Fruit fly (Drosophila melanogaster) whole organism, wandering third instar larva: ENCODE data around the gene CG11369.

Experiments
- Abd-B ChIP-seq: fragments of >200 bp; optimal IDR thresholded peaks from 2 replicates; lab custom pipeline; 2017; ENCODE audit warnings: missing biosample characterization, missing genetic modification characterization
- CG32264 ChIP-seq: fragments of 200-800 bp; sonication (Bioruptor generic); optimal IDR thresholded peaks from 2 replicates; lab custom pipeline; 2016; ENCODE audit warnings: missing biosample characterization, missing genetic modification characterization
- CG9705 ChIP-seq: fragments of 200-800 bp; sonication (Bioruptor generic); optimal IDR thresholded peaks from 2 replicates; lab custom pipeline; 2018; ENCODE audit warnings: missing biosample characterization, mild to moderate bottlenecking, missing genetic modification characterization
- CrebA ChIP-seq: fragments of 200-800 bp; sonication (Bioruptor generic); optimal IDR thresholded peaks from 2 replicates; lab custom pipeline; 2016; ENCODE audit warnings: missing biosample characterization, mild to moderate bottlenecking, missing genetic modification characterization, borderline replicate concordance
- Dfd ChIP-seq: fragments of >200 bp; optimal IDR thresholded peaks from 2 replicates; lab custom pipeline; 2017; ENCODE audit warnings: missing biosample characterization, missing genetic modification characterization
- Dif ChIP-seq: fragments of 200-275, 200-300 bp; sonication (Bioruptor generic); optimal IDR thresholded peaks from 2 replicates; lab custom pipeline; 2018; ENCODE audit warnings: missing biosample characterization, missing genetic modification characterization; ENCODE audit not compliant: partially characterized antibody
- GATAd ChIP-seq: sonication (Bioruptor generic); optimal IDR thresholded peaks from 2 replicates; lab custom pipeline; 2016; ENCODE audit warnings: missing biosample characterization, missing genetic modification characterization
- HLH106 ChIP-seq: fragments of 200-800 bp; optimal IDR thresholded peaks from 3 replicates; lab custom pipeline; 2019; ENCODE audit warnings: missing biosample characterization, mild to moderate bottlenecking, missing genetic modification characterization, moderate library complexity
- Hnf4 ChIP-seq: fragments of 200-800 bp; sonication (Bioruptor generic); optimal IDR thresholded peaks from 2 replicates; lab custom pipeline; 2016; ENCODE audit warnings: missing biosample characterization, mild to moderate bottlenecking, missing genetic modification characterization
- Hr78 ChIP-seq: fragments of >200 bp; optimal IDR thresholded peaks from 2 replicates; lab custom pipeline; 2017; ENCODE audit warnings: missing biosample characterization, missing genetic modification characterization
- Jra ChIP-seq: sonication (Bioruptor generic); optimal IDR thresholded peaks from 2 replicates; lab custom pipeline; 2016; ENCODE audit warnings: missing biosample characterization, missing genetic modification characterization
- Mio ChIP-seq: sonication (Bioruptor generic); optimal IDR thresholded peaks from 2 replicates; lab custom pipeline; 2016; ENCODE audit warnings: missing biosample characterization, missing genetic modification characterization
- Myc ChIP-seq: fragments of >200 bp; optimal IDR thresholded peaks from 2 replicates; lab custom pipeline; 2017
- N ChIP-seq: fragments of >200 bp; optimal IDR thresholded peaks from 2 replicates; lab custom pipeline; 2018; ENCODE audit warnings: missing biosample characterization, missing external identifiers, missing genetic modification characterization
- OdsH ChIP-seq: fragments of 200-800 bp; sonication (Bioruptor generic); optimal IDR thresholded peaks from 2 replicates; lab custom pipeline; 2016; ENCODE audit warnings: missing biosample characterization, mild to moderate bottlenecking, missing genetic modification characterization
- Sp1 ChIP-seq: fragments of 200-800 bp; sonication (Bioruptor generic); optimal IDR thresholded peaks from 3 replicates; lab custom pipeline; 2019; ENCODE audit warnings: missing biosample characterization, mild to moderate bottlenecking, missing genetic modification characterization, moderate library complexity
- Vsx2 ChIP-seq: fragments of 200-300, 225-300 bp; sonication (Bioruptor generic); optimal IDR thresholded peaks from 2 replicates; lab custom pipeline; 2018; ENCODE audit warnings: missing biosample characterization, missing genetic modification characterization; ENCODE audit not compliant: partially characterized antibody
- br ChIP-seq: fragments of 200-800 bp; sonication (Bioruptor generic); optimal IDR thresholded peaks from 2 replicates; lab custom pipeline; 2016; ENCODE audit warnings: missing biosample characterization, missing genetic modification characterization
- brk ChIP-seq: fragments of 200-800 bp; sonication (Bioruptor generic); optimal IDR thresholded peaks from 2 replicates; lab custom pipeline; 2016; ENCODE audit warnings: missing biosample characterization, mild to moderate bottlenecking, missing genetic modification characterization
- dl ChIP-seq, 2 experiments: fragments of 175-275, 200-275 bp in 1 of 2; fragments of 200-275 bp in 1 of 2; sonication (Bioruptor generic); optimal IDR thresholded peaks; lab custom pipeline; 2018; ENCODE audit warnings: mild to moderate bottlenecking in 2 of 2, missing biosample characterization in 2 of 2, missing genetic modification characterization in 2 of 2, moderate library complexity in 2 of 2; ENCODE audit not compliant: partially characterized antibody in 2 of 2, insufficient read depth in 1 of 2
- dmrt93B ChIP-seq: fragments of 200-800 bp; sonication (Bioruptor generic); optimal IDR thresholded peaks from 2 replicates; lab custom pipeline; 2018; ENCODE audit warnings: missing biosample characterization, mild to moderate bottlenecking, missing genetic modification characterization
- dsf ChIP-seq: sonication (Bioruptor generic); optimal IDR thresholded peaks from 2 replicates; lab custom pipeline; 2016; ENCODE audit warnings: missing biosample characterization, missing genetic modification characterization, borderline replicate concordance
- ey ChIP-seq: fragments of 200-800 bp; sonication (Bioruptor generic); optimal IDR thresholded peaks from 2 replicates; lab custom pipeline; 2016; ENCODE audit warnings: missing biosample characterization, missing genetic modification characterization
- foxo ChIP-seq, 2 experiments: fragments of 200-800 bp; sonication (Bioruptor generic); optimal IDR thresholded peaks; 2 replicates in 1 of 2; 3 replicates in 1 of 2; lab custom pipeline; 2016 to 2017; ENCODE audit warnings: missing biosample characterization in 2 of 2, missing genetic modification characterization in 2 of 2
- fru ChIP-seq: fragments of 200-800 bp; sonication (Bioruptor generic); optimal IDR thresholded peaks from 3 replicates; lab custom pipeline; 2016; ENCODE audit warnings: missing biosample characterization, mild to moderate bottlenecking, missing genetic modification characterization
- h ChIP-seq: fragments of 200-800 bp; sonication (Bioruptor generic); optimal IDR thresholded peaks from 3 replicates; lab custom pipeline; 2016; ENCODE audit warnings: missing biosample characterization, mild to moderate bottlenecking, missing genetic modification characterization
- jim ChIP-seq: fragments of 175-275, 200-325 bp; sonication (Bioruptor generic); optimal IDR thresholded peaks from 2 replicates; lab custom pipeline; 2016; ENCODE audit warnings: missing biosample characterization, mild to moderate bottlenecking, missing genetic modification characterization
- lola ChIP-seq: fragments of >200 bp; optimal IDR thresholded peaks from 2 replicates; lab custom pipeline; 2017; ENCODE audit warnings: missing biosample characterization, missing genetic modification characterization
- pan ChIP-seq: fragments of >200 bp; optimal IDR thresholded peaks from 2 replicates; lab custom pipeline; 2017
- psq ChIP-seq: fragments of 200-800 bp; sonication (Bioruptor generic); optimal IDR thresholded peaks from 3 replicates; lab custom pipeline; 2017; ENCODE audit warnings: missing biosample characterization, mild to moderate bottlenecking, missing genetic modification characterization, moderate library complexity
- rgr ChIP-seq: fragments of 200-800 bp; sonication (Bioruptor generic); optimal IDR thresholded peaks from 3 replicates; lab custom pipeline; 2016; ENCODE audit warnings: missing biosample characterization, mild to moderate bottlenecking, missing genetic modification characterization
- tai ChIP-seq: sonication (Bioruptor generic); optimal IDR thresholded peaks from 2 replicates; lab custom pipeline; 2016; ENCODE audit warnings: missing biosample characterization, missing genetic modification characterization
- woc ChIP-seq: sonication (Bioruptor generic); optimal IDR thresholded peaks from 2 replicates; lab custom pipeline; 2016; ENCODE audit warnings: missing biosample characterization, mild to moderate bottlenecking, missing genetic modification characterization

CG11369 gene

DNA sequence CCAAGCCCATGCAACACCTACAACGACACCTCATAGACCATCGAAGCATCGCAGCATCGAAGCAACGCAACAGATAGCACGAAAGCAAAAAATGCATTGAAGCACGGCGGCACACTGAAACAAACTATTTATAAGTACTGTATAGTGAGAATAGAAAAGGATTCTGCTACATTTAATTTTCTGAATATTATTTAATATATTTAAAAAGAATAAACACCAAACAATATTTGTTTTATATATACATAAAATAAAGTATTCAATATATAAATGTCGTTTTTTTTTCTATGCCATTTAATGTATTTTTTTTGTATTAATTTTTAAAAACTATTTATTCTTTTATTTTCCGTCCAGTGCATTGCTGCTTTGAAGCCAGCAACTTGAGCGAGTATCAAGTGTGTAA is 16.4 kb upstream of the CG11369 start:
- TF ChIP-seq foxo (GFP tag; optimal IDR thresholded peaks at IDR 0.05; lab: Kevin White, UChicago) (no peak), GATAd (GFP tag; lab: Kevin White, UChicago) (no peak), HLH106 (tag; lab: Kevin White, UChicago) (no peak), br (no peak), OdsH (GFP tag; lab: Kevin White, UChicago) (no peak), brk (no peak), Hnf4 (GFP tag; lab: Kevin White, UChicago) (no peak), Mio (GFP tag; lab: Kevin White, UChicago) (no peak), psq (no peak), dsf (GFP tag; lab: Kevin White, UChicago) (no peak)

DNA sequence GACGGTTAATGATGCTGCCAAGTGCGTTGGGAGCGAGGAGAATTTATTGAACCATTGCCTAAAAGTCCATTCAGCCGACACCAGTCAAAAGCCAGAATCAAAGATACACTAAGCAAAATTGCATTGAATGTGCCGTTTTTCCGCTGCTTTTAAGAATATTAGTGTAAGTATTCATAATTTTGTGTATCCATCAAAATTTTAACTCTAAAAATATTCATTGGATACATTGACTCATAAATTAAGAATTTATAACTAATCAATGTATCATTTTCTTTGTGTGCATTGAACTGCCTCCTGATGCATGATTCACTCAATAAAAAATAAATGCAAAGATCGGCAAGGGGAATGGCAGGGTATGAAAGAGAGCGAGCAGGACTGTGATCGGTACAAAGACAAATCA is 15.4 kb upstream of the CG11369 start:
- TF ChIP-seq brk (peak; percentile 5), fru (GFP tag; lab: Kevin White, UChicago) (peak; percentile 64), dmrt93B (GFP tag; lab: Kevin White, UChicago) (peak; percentile 19), rgr (GFP tag; lab: Kevin White, UChicago) (peak; percentile 52), h (GFP tag; lab: Kevin White, UChicago) (peak; percentile 66), Dif (GFP tag; lab: Kevin White, UChicago) (no peak), Hnf4 (GFP tag; lab: Kevin White, UChicago) (peak; percentile 57), ey (GFP tag; lab: Kevin White, UChicago) (peak; percentile 55), dsf (GFP tag; lab: Kevin White, UChicago) (no peak), N (no peak), OdsH (GFP tag; lab: Kevin White, UChicago) (peak; percentile 22), HLH106 (tag; lab: Kevin White, UChicago) (peak; percentile 44), psq (peak; percentile 25), tai (GFP tag; lab: Kevin White, UChicago) (peak; percentile 15), CG32264 (GFP tag; lab: Kevin White, UChicago) (no peak), woc (GFP tag; lab: Kevin White, UChicago) (peak; percentile 36), foxo (GFP tag; optimal IDR thresholded peaks at IDR 0.05; lab: Kevin White, UChicago) (peak in 1 of 2 experiments; percentile 59), br (peak; percentile 12), Sp1 (GFP tag; lab: Kevin White, UChicago) (peak; percentile 20), Mio (GFP tag; lab: Kevin White, UChicago) (no peak), pan (lab: Kevin White, UChicago) (no peak), Jra (peak; percentile 12)

DNA sequence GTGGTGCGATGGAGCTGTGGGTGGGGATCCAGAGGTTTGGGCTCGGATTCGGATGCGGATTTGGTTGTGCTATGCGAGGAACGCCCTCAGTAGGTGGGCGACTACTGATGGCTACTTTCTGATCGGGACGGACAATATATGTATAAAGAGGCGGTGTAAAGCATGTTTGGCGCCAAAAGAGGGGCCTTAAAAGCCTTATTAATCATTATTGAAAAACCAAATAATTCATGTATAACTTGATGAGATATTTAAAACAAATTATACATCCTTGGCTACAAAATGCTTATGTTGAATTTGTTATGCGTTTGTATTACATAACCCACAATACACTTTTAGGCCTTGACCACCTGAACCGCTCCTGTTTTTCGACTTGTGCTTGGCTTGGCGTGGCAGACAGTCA is 14.2 kb upstream of the CG11369 start:
- TF ChIP-seq jim (GFP tag; lab: Kevin White, UChicago) (no peak), Vsx2 (GFP tag; lab: Kevin White, UChicago) (no peak), Dfd (no peak), dsf (GFP tag; lab: Kevin White, UChicago) (no peak), pan (lab: Kevin White, UChicago) (no peak), woc (GFP tag; lab: Kevin White, UChicago) (no peak), tai (GFP tag; lab: Kevin White, UChicago) (no peak), Abd-B (GFP tag; lab: Kevin White, UChicago) (no peak), HLH106 (tag; lab: Kevin White, UChicago) (no peak), GATAd (GFP tag; lab: Kevin White, UChicago) (no peak), dl (GFP tag; optimal IDR thresholded peaks at IDR 0.05; lab: Kevin White, UChicago; ENCODE audit: insufficient read depth in 1 of 2, partially characterized antibody in 2 of 2) (no peak), ey (GFP tag; lab: Kevin White, UChicago) (no peak)

dm6 chrX:7560720-7561119 is 13.4 kb upstream of the CG11369 start:
- TF ChIP-seq h (GFP tag; lab: Kevin White, UChicago) (no peak), Dif (GFP tag; lab: Kevin White, UChicago) (no peak), brk (no peak), foxo (GFP tag; optimal IDR thresholded peaks at IDR 0.05; lab: Kevin White, UChicago) (no peak), dmrt93B (GFP tag; lab: Kevin White, UChicago) (no peak), Hnf4 (GFP tag; lab: Kevin White, UChicago) (no peak), Vsx2 (GFP tag; lab: Kevin White, UChicago) (no peak), woc (GFP tag; lab: Kevin White, UChicago) (no peak), dsf (GFP tag; lab: Kevin White, UChicago) (no peak), Abd-B (GFP tag; lab: Kevin White, UChicago) (no peak), Sp1 (GFP tag; lab: Kevin White, UChicago) (no peak), pan (lab: Kevin White, UChicago) (no peak)

DNA sequence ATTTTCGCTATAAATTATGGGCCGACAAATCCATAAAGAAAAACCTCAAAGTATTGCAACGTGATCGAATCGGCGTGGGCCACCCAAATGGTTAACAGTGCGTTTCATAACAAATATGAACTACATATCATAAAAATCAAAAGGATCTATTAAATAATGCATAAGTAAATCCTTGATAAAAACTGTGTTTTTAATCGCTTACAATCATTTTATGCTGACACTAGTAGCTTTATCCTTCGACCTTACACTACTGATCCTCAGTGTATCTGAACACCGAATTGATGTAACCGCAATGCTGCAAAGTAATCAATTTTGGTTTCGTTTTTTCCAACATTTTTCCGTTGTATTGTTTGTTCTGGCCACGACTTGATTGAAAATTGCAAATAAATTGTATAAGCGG is 11.5 kb upstream of the CG11369 start:
- TF ChIP-seq CrebA (no peak), fru (GFP tag; lab: Kevin White, UChicago) (no peak), jim (GFP tag; lab: Kevin White, UChicago) (no peak), br (no peak), HLH106 (tag; lab: Kevin White, UChicago) (no peak), lola (GFP tag; lab: Kevin White, UChicago) (no peak), h (GFP tag; lab: Kevin White, UChicago) (no peak), rgr (GFP tag; lab: Kevin White, UChicago) (no peak), OdsH (GFP tag; lab: Kevin White, UChicago) (no peak), Hnf4 (GFP tag; lab: Kevin White, UChicago) (no peak), CG32264 (GFP tag; lab: Kevin White, UChicago) (no peak), CG9705 (GFP tag; lab: Kevin White, UChicago) (no peak), Dif (GFP tag; lab: Kevin White, UChicago) (no peak), Myc (lab: Kevin White, UChicago) (no peak), dsf (GFP tag; lab: Kevin White, UChicago) (no peak), Hr78 (no peak), Jra (no peak)
